Worm (Caenorhabditis elegans) whole organism, early embryonic: ENCODE results near the gene yif-1.

Source experiments
- B0310.2 ChIP-seq: sonication (generic microtip); optimal IDR thresholded peaks from 2 replicates; lab custom pipeline; 2016; ENCODE audit warnings: mild to moderate bottlenecking, missing genetic modification characterization, missing compliant biosample characterization
- F13C5.2 ChIP-seq: sonication (generic microtip); optimal IDR thresholded peaks from 2 replicates; lab custom pipeline; 2017; ENCODE audit warnings: mild to moderate bottlenecking, missing genetic modification characterization, inconsistent platforms, missing compliant biosample characterization
- aly-1 ChIP-seq: sonication (generic microtip); optimal IDR thresholded peaks from 2 replicates; lab custom pipeline; 2016; ENCODE audit warnings: missing genetic modification characterization, missing compliant biosample characterization
- ama-1 ChIP-seq: fragments of 150-350 bp; optimal IDR thresholded peaks from 2 replicates; lab custom pipeline; 2014
- ceh-13 ChIP-seq: fragments of 200-800 bp; sonication (Bioruptor generic); optimal IDR thresholded peaks from 2 replicates; lab custom pipeline; 2018; ENCODE audit warnings: mild to moderate bottlenecking, missing genetic modification characterization, missing compliant biosample characterization
- ceh-36 ChIP-seq: sonication (generic microtip); optimal IDR thresholded peaks from 2 replicates; lab custom pipeline; 2016; ENCODE audit warnings: missing genetic modification characterization, inconsistent platforms, missing compliant biosample characterization
- ets-7 ChIP-seq: sonication (generic microtip); optimal IDR thresholded peaks from 2 replicates; lab custom pipeline; 2016; ENCODE audit warnings: missing genotype, missing genetic modification characterization, missing compliant biosample characterization
- flt-1 ChIP-seq: fragments of 200-800 bp; sonication (Bioruptor generic); IDR thresholded peaks from 2 replicates; pipeline ENCODE4 v1.3.6; 2022; ENCODE audit warnings: missing genetic modification characterization, missing compliant biosample characterization
- hmbx-1 ChIP-seq: sonication (generic microtip); optimal IDR thresholded peaks from 2 replicates; lab custom pipeline; 2016; ENCODE audit warnings: mild to moderate bottlenecking, missing genetic modification characterization, missing compliant biosample characterization
- hmg-4 ChIP-seq: fragments of 200-800 bp; sonication (Bioruptor generic); optimal IDR thresholded peaks from 2 replicates; lab custom pipeline; 2018; ENCODE audit warnings: mild to moderate bottlenecking, missing genetic modification characterization, missing compliant biosample characterization
- hnd-1 ChIP-seq: sonication (generic microtip); optimal IDR thresholded peaks from 2 replicates; lab custom pipeline; 2016; ENCODE audit warnings: missing genetic modification characterization, missing compliant biosample characterization
- pes-1 ChIP-seq: fragments of 200-800 bp; sonication (Bioruptor generic); IDR thresholded peaks from 2 replicates; pipeline ENCODE4 v1.3.6; 2022; ENCODE audit warnings: missing genetic modification reagents, missing genetic modification characterization, missing compliant biosample characterization
- scrt-1 ChIP-seq: fragments of 200-800 bp; sonication (Bioruptor generic); IDR thresholded peaks from 2 replicates; pipeline ENCODE4 v1.3.6; 2022; ENCODE audit warnings: missing genetic modification characterization, missing compliant biosample characterization
- sea-1 ChIP-seq: fragments of 200-800 bp; sonication (Bioruptor generic); conservative IDR thresholded peaks from 2 replicates; pipeline ENCODE4 v1.3.6; 2022; ENCODE audit warnings: missing genetic modification characterization, missing compliant biosample characterization
- tbx-11 ChIP-seq: fragments of 200-800 bp; sonication (Bioruptor generic); IDR thresholded peaks from 2 replicates; pipeline ENCODE4 v1.3.6; 2022; ENCODE audit warnings: missing genetic modification characterization, missing compliant biosample characterization
- tbx-37 ChIP-seq: fragments of 200-800 bp; sonication (Bioruptor generic); conservative IDR thresholded peaks from 2 replicates; pipeline ENCODE4 v1.3.6; 2022; ENCODE audit warnings: missing genetic modification reagents, missing genetic modification characterization, missing compliant biosample characterization
- tra-4 ChIP-seq: sonication (generic microtip); optimal IDR thresholded peaks from 2 replicates; lab custom pipeline; 2017; ENCODE audit warnings: missing genetic modification characterization, missing compliant biosample characterization

The yif-1 gene

DNA sequence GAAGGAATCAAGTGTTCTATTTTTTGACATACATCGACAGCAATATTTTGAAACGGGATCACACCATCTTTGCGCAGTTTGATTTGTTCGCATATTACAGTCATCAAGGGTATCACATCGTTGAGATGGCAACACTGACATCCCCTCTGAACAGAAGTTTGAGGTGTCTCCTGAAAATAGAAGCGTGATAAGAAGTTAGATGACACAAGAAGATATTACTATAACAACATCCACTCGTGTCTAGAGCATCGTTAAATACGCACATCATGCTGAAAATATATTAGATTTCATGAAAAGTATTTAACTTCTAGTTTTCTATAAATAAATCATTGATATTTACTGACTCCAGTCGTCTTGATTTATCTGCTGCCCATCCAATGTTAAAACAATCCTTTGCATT lies 18.0 kb upstream of the yif-1 start:
- TF ChIP-seq sea-1 (GFP tag; lab: Robert Waterston, UW) (no peak), F13C5.2 (no peak), B0310.2 (no peak), ama-1 (lab: Kevin White, UChicago) (no peak), hnd-1 (no peak), tra-4 (tag; lab: Kevin White, UChicago) (no peak), tbx-37 (GFP tag; lab: Robert Waterston, UW) (no peak), hmbx-1 (tag; lab: Kevin White, UChicago) (no peak), pes-1 (no peak), tbx-11 (GFP tag; lab: Robert Waterston, UW) (no peak), ceh-36 (tag; lab: Kevin White, UChicago) (no peak), scrt-1 (GFP tag; lab: Robert Waterston, UW) (no peak), ets-7 (tag; lab: Kevin White, UChicago) (no peak), flt-1 (GFP tag; lab: Robert Waterston, UW) (no peak), ceh-13 (GFP tag; lab: Kevin White, UChicago) (no peak), aly-1 (no peak), hmg-4 (GFP tag; lab: Kevin White, UChicago) (no peak)

DNA sequence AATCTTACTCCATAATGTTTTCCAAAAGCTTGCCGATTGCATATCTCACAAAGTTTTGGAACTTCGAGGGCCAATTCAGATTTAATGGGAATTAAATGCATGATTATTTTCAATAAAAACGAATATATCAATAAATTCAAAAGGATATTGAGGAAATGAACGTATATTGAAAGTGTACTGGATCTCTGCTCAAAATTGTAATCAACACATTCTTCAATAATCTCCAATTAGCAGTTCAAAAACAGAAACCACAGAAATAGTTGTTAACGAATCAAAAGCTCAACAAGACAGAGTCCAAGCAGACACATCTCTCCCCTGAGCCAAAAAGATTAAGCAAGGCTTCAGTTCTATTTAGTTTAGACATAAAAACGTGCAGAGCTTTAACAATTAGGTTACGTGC lies 15.8 kb upstream of the yif-1 start, which contains the start of gene nhr-192:
TSS of gene nhr-192 (minus strand) at position 101 of the 400 bp plus-strand sequence.
- TF ChIP-seq scrt-1 (GFP tag; lab: Robert Waterston, UW) (no peak), ceh-36 (tag; lab: Kevin White, UChicago) (no peak), ceh-13 (GFP tag; lab: Kevin White, UChicago) (no peak), hnd-1 (no peak), flt-1 (GFP tag; lab: Robert Waterston, UW) (no peak), sea-1 (GFP tag; lab: Robert Waterston, UW) (no peak), hmbx-1 (tag; lab: Kevin White, UChicago) (no peak), ets-7 (tag; lab: Kevin White, UChicago) (no peak), pes-1 (no peak), aly-1 (no peak), ama-1 (lab: Kevin White, UChicago) (no peak)

DNA sequence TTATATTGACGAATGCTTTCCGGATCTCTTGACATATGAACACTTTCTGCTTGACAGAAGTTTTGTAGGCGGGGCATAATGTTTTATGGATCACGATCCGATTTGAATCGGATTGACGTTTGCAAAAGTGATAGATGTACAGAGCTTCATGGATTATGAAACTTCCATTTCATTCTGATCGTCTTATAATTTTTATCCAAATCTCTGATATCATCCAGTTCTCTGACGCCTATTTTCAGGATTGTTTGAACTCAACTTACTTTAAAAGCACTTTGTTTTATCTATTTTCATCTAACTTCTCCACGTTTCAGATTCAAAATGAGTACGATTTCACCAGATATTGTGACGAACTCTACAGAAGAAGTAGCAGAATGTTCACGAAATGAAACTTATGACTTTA lies 12.1 kb upstream of the yif-1 start, which contains the start of gene npr-39:
TSS of gene npr-39 (plus strand) at position 301 of the 400 bp plus-strand sequence.
- TF ChIP-seq aly-1, result no peak
- no peak for TF ChIP-seq pes-1
- no peak for TF ChIP-seq scrt-1 (GFP tag; lab: Robert Waterston, UW)
- no peak for TF ChIP-seq tbx-37 (GFP tag; lab: Robert Waterston, UW)
- no peak for TF ChIP-seq hmbx-1 (tag; lab: Kevin White, UChicago)
- TF ChIP-seq ceh-36 (tag; lab: Kevin White, UChicago), result no peak
- TF ChIP-seq tbx-11 (GFP tag; lab: Robert Waterston, UW), result no peak
- no peak for TF ChIP-seq ama-1 (lab: Kevin White, UChicago)
- TF ChIP-seq hnd-1, result no peak
- TF ChIP-seq F13C5.2, result no peak
- TF ChIP-seq flt-1 (GFP tag; lab: Robert Waterston, UW), result no peak
- no peak for TF ChIP-seq hmg-4 (GFP tag; lab: Kevin White, UChicago)

DNA sequence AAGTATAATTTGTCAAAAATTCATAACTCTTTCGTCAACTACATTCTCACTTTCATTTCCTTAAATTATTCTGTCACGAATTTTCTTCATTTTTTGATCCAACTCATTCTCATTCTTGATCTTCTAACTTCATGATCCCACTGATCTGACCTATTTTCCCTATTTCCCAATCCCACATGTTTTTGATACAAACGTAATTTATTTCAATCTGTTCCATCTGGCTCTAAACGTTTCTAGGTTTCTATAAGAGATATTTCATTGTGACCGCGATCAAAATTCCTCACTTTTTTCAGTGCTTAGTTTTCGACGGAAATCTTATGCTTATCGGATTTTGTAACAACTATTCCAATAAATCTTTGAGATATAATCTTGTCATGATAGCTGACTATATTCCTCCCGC lies 11.0 kb upstream of the yif-1 start:
- TF ChIP-seq ets-7 (tag; lab: Kevin White, UChicago) (no peak), ama-1 (lab: Kevin White, UChicago) (no peak), tra-4 (tag; lab: Kevin White, UChicago) (no peak), F13C5.2 (no peak), pes-1 (no peak), hnd-1 (no peak), ceh-36 (tag; lab: Kevin White, UChicago) (no peak), flt-1 (GFP tag; lab: Robert Waterston, UW) (no peak)

ce11 chrV:10064221-10064620 lies 9.5 kb upstream of the yif-1 start, which contains the start of gene fipr-13:
TSS of gene fipr-13 (plus strand) at chrV:10064521.
- TF ChIP-seq hmbx-1 (tag; lab: Kevin White, UChicago), result no peak
- TF ChIP-seq hmg-4 (GFP tag; lab: Kevin White, UChicago), result no peak
- TF ChIP-seq ets-7 (tag; lab: Kevin White, UChicago), result no peak
- no peak for TF ChIP-seq F13C5.2

ce11 chrV:10060039-10060438 lies 5.3 kb upstream of the yif-1 start:
- no peak for TF ChIP-seq tbx-37 (GFP tag; lab: Robert Waterston, UW)
- TF ChIP-seq ets-7 (tag; lab: Kevin White, UChicago), result no peak
- no peak for TF ChIP-seq hmg-4 (GFP tag; lab: Kevin White, UChicago)
- TF ChIP-seq F13C5.2, result no peak
- TF ChIP-seq ceh-36 (tag; lab: Kevin White, UChicago), result no peak
- TF ChIP-seq hmbx-1 (tag; lab: Kevin White, UChicago), result no peak
- TF ChIP-seq B0310.2, result no peak
- TF ChIP-seq ama-1 (lab: Kevin White, UChicago), result no peak
- no peak for TF ChIP-seq hnd-1
- TF ChIP-seq aly-1, result no peak
- TF ChIP-seq flt-1 (GFP tag; lab: Robert Waterston, UW), result no peak
- TF ChIP-seq sea-1 (GFP tag; lab: Robert Waterston, UW), result no peak
- TF ChIP-seq pes-1, result no peak
- TF ChIP-seq tra-4 (tag; lab: Kevin White, UChicago), result no peak
- TF ChIP-seq tbx-11 (GFP tag; lab: Robert Waterston, UW), result no peak
- no peak for TF ChIP-seq ceh-13 (GFP tag; lab: Kevin White, UChicago)
- no peak for TF ChIP-seq scrt-1 (GFP tag; lab: Robert Waterston, UW)

DNA sequence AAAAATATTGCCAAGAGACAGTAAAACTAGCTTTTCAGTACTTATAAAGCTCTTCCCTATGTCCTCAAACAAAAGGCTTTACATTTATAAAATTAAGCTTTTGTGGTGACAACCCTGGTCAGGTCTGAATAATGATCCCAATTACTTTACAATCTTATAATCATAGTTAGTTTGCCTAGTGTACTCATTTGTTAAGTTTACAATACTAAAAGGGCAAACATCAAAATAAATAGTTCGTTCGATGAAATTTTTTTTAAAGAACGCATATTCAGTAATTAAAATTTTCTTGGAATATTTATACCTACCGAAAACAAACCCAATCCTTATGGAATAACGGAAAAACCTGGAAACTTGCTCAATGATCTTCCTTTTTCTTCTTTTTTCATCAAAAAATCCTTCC lies 4.0 kb upstream of the yif-1 start:
- TF ChIP-seq hmg-4 (GFP tag; lab: Kevin White, UChicago) (no peak), pes-1 (no peak), F13C5.2 (no peak), B0310.2 (no peak), hmbx-1 (tag; lab: Kevin White, UChicago) (no peak), tbx-11 (GFP tag; lab: Robert Waterston, UW) (no peak), ets-7 (tag; lab: Kevin White, UChicago) (no peak), ama-1 (lab: Kevin White, UChicago) (no peak), sea-1 (GFP tag; lab: Robert Waterston, UW) (no peak), flt-1 (GFP tag; lab: Robert Waterston, UW) (no peak), scrt-1 (GFP tag; lab: Robert Waterston, UW) (no peak), ceh-36 (tag; lab: Kevin White, UChicago) (no peak), tbx-37 (GFP tag; lab: Robert Waterston, UW) (no peak), tra-4 (tag; lab: Kevin White, UChicago) (no peak), ceh-13 (GFP tag; lab: Kevin White, UChicago) (no peak)
